Worm (Caenorhabditis elegans) whole organism, young adult: Measurements from ENCODE around the gene R12B2.2.

ENCODE experiments used
- B0035.1 ChIP-seq: sonication (generic microtip); optimal IDR thresholded peaks from 2 replicates; lab custom pipeline; 2016; ENCODE audit warnings: missing genetic modification characterization, mild to moderate bottlenecking, missing compliant biosample characterization, missing genotype, missing genetic modification reagents
- B0261.1 ChIP-seq: sonication (generic microtip); optimal IDR thresholded peaks from 2 replicates; lab custom pipeline; 2016; ENCODE audit warnings: mild to moderate bottlenecking, missing genetic modification characterization, moderate library complexity, missing compliant biosample characterization
- C17E4.6 ChIP-seq: fragments of 200-800 bp; sonication (Bioruptor generic); IDR thresholded peaks from 2 replicates; pipeline ENCODE4 v1.3.6; 2022; ENCODE audit warnings: missing genetic modification reagents, missing genetic modification characterization, missing compliant biosample characterization
- F39B2.1 ChIP-seq: fragments of 200-800 bp; sonication (Bioruptor generic); IDR thresholded peaks from 2 replicates; pipeline ENCODE4 v1.3.6; 2022; ENCODE audit warnings: missing genetic modification reagents, missing genetic modification characterization, missing compliant biosample characterization
- F57C9.4 ChIP-seq: sonication (generic microtip); optimal IDR thresholded peaks from 2 replicates; lab custom pipeline; 2017; ENCODE audit warnings: mild to moderate bottlenecking, missing genetic modification characterization, missing compliant biosample characterization
- Y53F4B.3 ChIP-seq: fragments of 200-800 bp; sonication (Bioruptor generic); IDR thresholded peaks from 2 replicates; pipeline ENCODE4 v1.3.6; 2022; ENCODE audit warnings: missing genetic modification reagents, missing genetic modification characterization, missing compliant biosample characterization
- attf-5 ChIP-seq: fragments of 200-800 bp; sonication (Bioruptor generic); optimal IDR thresholded peaks from 2 replicates; lab custom pipeline; 2018; ENCODE audit warnings: mild to moderate bottlenecking, missing genetic modification characterization, missing compliant biosample characterization
- bed-2 ChIP-seq: fragments of 200-800 bp; sonication (Bioruptor generic); IDR thresholded peaks from 2 replicates; pipeline ENCODE4 v1.3.6; 2022; ENCODE audit warnings: missing genetic modification reagents, missing genetic modification characterization, missing compliant biosample characterization
- ccch-3 ChIP-seq: fragments of 200-800 bp; sonication (Bioruptor generic); optimal IDR thresholded peaks from 2 replicates; lab custom pipeline; 2018; ENCODE audit warnings: mild to moderate bottlenecking, missing genetic modification characterization, missing compliant biosample characterization
- cebp-1 ChIP-seq, 2 experiments: fragments of 200-800 bp in 1 of 2; sonication (Bioruptor generic) in 1 of 2; sonication (generic microtip) in 1 of 2; IDR thresholded peaks in 1 of 2; optimal IDR thresholded peaks in 1 of 2; 2 replicates each; pipeline versions ENCODE4 v1.3.6 to Lab custom; 2017 to 2022; ENCODE audit warnings: missing compliant biosample characterization in 2 of 2, missing genetic modification characterization in 2 of 2, mild to moderate bottlenecking in 1 of 2, missing genetic modification reagents in 1 of 2, moderate library complexity in 1 of 2
- die-1 ChIP-seq: sonication (generic microtip); optimal IDR thresholded peaks from 2 replicates; lab custom pipeline; 2016; ENCODE audit warnings: missing genotype, mild to moderate bottlenecking, missing genetic modification characterization, missing compliant biosample characterization
- dpl-1 ChIP-seq: fragments of 150-350 bp; optimal IDR thresholded peaks from 2 replicates; lab custom pipeline; 2014; ENCODE audit warnings: missing biosample characterization, missing genetic modification reagents, missing genetic modification characterization
- efl-1 ChIP-seq: fragments of 150-350 bp; optimal IDR thresholded peaks from 2 replicates; lab custom pipeline; 2014; ENCODE audit warnings: missing biosample characterization, missing genetic modification reagents, missing genetic modification characterization
- hmg-1.2 ChIP-seq: fragments of 200-800 bp; sonication (Bioruptor generic); IDR thresholded peaks from 2 replicates; pipeline ENCODE4 v1.3.6; 2022; ENCODE audit warnings: missing genetic modification reagents, missing genetic modification characterization, missing compliant biosample characterization
- hmg-20 ChIP-seq: fragments of 200-800 bp; sonication (Bioruptor generic); IDR thresholded peaks from 2 replicates; pipeline ENCODE4 v1.3.6; 2022; ENCODE audit warnings: missing genetic modification reagents, missing genetic modification characterization, missing compliant biosample characterization
- hrde-1 ChIP-seq: sonication (generic microtip); optimal IDR thresholded peaks from 2 replicates; lab custom pipeline; 2016; ENCODE audit warnings: missing genetic modification characterization, mild to moderate bottlenecking, missing compliant biosample characterization, moderate library complexity, missing genotype, missing genetic modification reagents, borderline replicate concordance
- lin-40 ChIP-seq: sonication (generic microtip); optimal IDR thresholded peaks from 2 replicates; lab custom pipeline; 2016; ENCODE audit warnings: missing genetic modification characterization, mild to moderate bottlenecking, missing compliant biosample characterization, missing genotype, missing genetic modification reagents
- lsl-1 ChIP-seq: fragments of 200-800 bp; sonication (Bioruptor generic); optimal IDR thresholded peaks from 2 replicates; lab custom pipeline; 2018; ENCODE audit warnings: mild to moderate bottlenecking, missing genetic modification characterization, moderate library complexity, missing compliant biosample characterization
- madf-10 ChIP-seq: sonication (generic microtip); optimal IDR thresholded peaks from 2 replicates; lab custom pipeline; 2016; ENCODE audit warnings: mild to moderate bottlenecking, missing genetic modification characterization, missing compliant biosample characterization
- madf-3 ChIP-seq: fragments of 200-800 bp; sonication (Bioruptor generic); IDR thresholded peaks from 2 replicates; pipeline ENCODE4 v1.3.6; 2022; ENCODE audit warnings: missing genetic modification reagents, missing genetic modification characterization, missing compliant biosample characterization
- madf-8 ChIP-seq: fragments of 200-800 bp; sonication (Bioruptor generic); conservative IDR thresholded peaks from 2 replicates; pipeline ENCODE4 v1.3.6; 2022; ENCODE audit warnings: missing genetic modification reagents, missing genetic modification characterization, missing compliant biosample characterization
- mel-28 ChIP-seq: sonication (generic microtip); optimal IDR thresholded peaks from 2 replicates; lab custom pipeline; 2016; ENCODE audit warnings: borderline replicate concordance, mild to moderate bottlenecking, missing genetic modification characterization, missing compliant biosample characterization
- mxl-1 ChIP-seq: sonication (generic microtip); optimal IDR thresholded peaks from 2 replicates; lab custom pipeline; 2016; ENCODE audit warnings: missing genetic modification characterization, missing compliant biosample characterization
- nfya-2 ChIP-seq: fragments of 200-800 bp; sonication (Bioruptor generic); IDR thresholded peaks from 2 replicates; pipeline ENCODE4 v1.3.6; 2022; ENCODE audit warnings: missing genetic modification reagents, missing genetic modification characterization, missing compliant biosample characterization
- nhr-120 ChIP-seq: fragments of 200-800 bp; sonication (Bioruptor generic); IDR thresholded peaks from 2 replicates; pipeline ENCODE4 v1.3.6; 2022; ENCODE audit warnings: missing genetic modification characterization, missing compliant biosample characterization
- nhr-27 ChIP-seq: fragments of 200-800 bp; sonication (Bioruptor generic); optimal IDR thresholded peaks from 2 replicates; lab custom pipeline; 2018; ENCODE audit warnings: mild to moderate bottlenecking, missing genetic modification characterization, moderate library complexity, missing compliant biosample characterization
- nhr-80 ChIP-seq: sonication (generic microtip); optimal IDR thresholded peaks from 2 replicates; lab custom pipeline; 2016; ENCODE audit warnings: missing genetic modification characterization, missing compliant biosample characterization
- pbrm-1 ChIP-seq: fragments of 200-800 bp; sonication (Bioruptor generic); IDR thresholded peaks from 2 replicates; pipeline ENCODE4 v1.3.6; 2022; ENCODE audit warnings: missing genetic modification reagents, missing genetic modification characterization, missing compliant biosample characterization
- pha-4 ChIP-seq: fragments of 150-350 bp; sonication (generic microtip); optimal IDR thresholded peaks from 2 replicates; lab custom pipeline; 2014; ENCODE audit warnings: missing biosample characterization, missing genetic modification reagents, missing genetic modification characterization
- repo-1 ChIP-seq: sonication (generic microtip); optimal IDR thresholded peaks from 2 replicates; lab custom pipeline; 2017; ENCODE audit warnings: mild to moderate bottlenecking, missing genetic modification characterization, missing compliant biosample characterization
- sdz-38 ChIP-seq: sonication (generic microtip); optimal IDR thresholded peaks from 2 replicates; lab custom pipeline; 2016; ENCODE audit warnings: missing genotype, missing genetic modification characterization, missing compliant biosample characterization
- snpc-1.3 ChIP-seq: sonication (generic microtip); optimal IDR thresholded peaks from 2 replicates; lab custom pipeline; 2017; ENCODE audit warnings: missing genetic modification characterization, mild to moderate bottlenecking, missing compliant biosample characterization, antibody characterized with exemption, moderate library complexity, missing genotype, missing genetic modification reagents; ENCODE audit not compliant: insufficient read depth
- snpc-3.4 ChIP-seq: sonication (generic microtip); optimal IDR thresholded peaks from 2 replicates; lab custom pipeline; 2017; ENCODE audit warnings: missing genetic modification characterization, mild to moderate bottlenecking, missing compliant biosample characterization, antibody characterized with exemption, moderate library complexity, missing genotype, missing genetic modification reagents
- snpc-4 ChIP-seq, 5 experiments: fragments of 150-350 bp in 1 of 5; sonication (generic microtip) in 4 of 5; optimal IDR thresholded peaks; 2 replicates each; lab custom pipeline; 2014 to 2018; ENCODE audit warnings: missing genetic modification characterization in 5 of 5, missing biosample characterization in 3 of 5, antibody characterized with exemption in 2 of 5, mild to moderate bottlenecking in 2 of 5, missing compliant biosample characterization in 2 of 5, missing genotype in 2 of 5, moderate library complexity in 2 of 5, missing genetic modification reagents in 1 of 5
- sptf-2 ChIP-seq: fragments of 200-800 bp; sonication (Bioruptor generic); optimal IDR thresholded peaks from 2 replicates; lab custom pipeline; 2018; ENCODE audit warnings: mild to moderate bottlenecking, missing genetic modification characterization, missing compliant biosample characterization
- unc-130 ChIP-seq: sonication (generic microtip); optimal IDR thresholded peaks from 2 replicates; lab custom pipeline; 2016; ENCODE audit warnings: missing genetic modification reagents, missing genetic modification characterization, missing compliant biosample characterization
- ztf-18 ChIP-seq: sonication (generic microtip); optimal IDR thresholded peaks from 2 replicates; lab custom pipeline; 2016; ENCODE audit warnings: missing genotype, mild to moderate bottlenecking, missing genetic modification characterization, missing compliant biosample characterization
- ztf-28 ChIP-seq: fragments of 200-800 bp; sonication (Bioruptor generic); IDR thresholded peaks from 2 replicates; pipeline ENCODE4 v1.3.6; 2022; ENCODE audit warnings: missing genetic modification reagents, missing genetic modification characterization, missing compliant biosample characterization
- ztf-3 ChIP-seq: fragments of 200-800 bp; sonication (Bioruptor generic); optimal IDR thresholded peaks from 2 replicates; lab custom pipeline; 2018; ENCODE audit warnings: mild to moderate bottlenecking, missing genetic modification characterization, missing compliant biosample characterization

The R12B2.2 gene

ce11 chrIII:5802971-5803370 is 3.8 kb upstream of the R12B2.2 start, which contains the start of the genes polq-1 and him-10 (continued):
- no peak for TF ChIP-seq B0035.1 (tag; lab: Kevin White, UChicago)
- no peak for TF ChIP-seq nhr-27 (tag; lab: Kevin White, UChicago)
- TF ChIP-seq dpl-1 (GFP tag; lab: Kevin White, UChicago) = peak; percentile 59
- TF ChIP-seq bed-2 = no peak
- TF ChIP-seq hrde-1 (tag; lab: Kevin White, UChicago) = no peak
- no peak for TF ChIP-seq die-1 (tag; lab: Kevin White, UChicago)
- TF ChIP-seq madf-8 = peak; percentile 36; the same call in 1 of the 2 replicates
- no peak for TF ChIP-seq snpc-4 (GFP tag; optimal IDR thresholded peaks at IDR 0.05; lab: Kevin White, UChicago)
- no peak for TF ChIP-seq snpc-4 (tag; optimal IDR thresholded peaks at IDR 0.05; lab: Kevin White, UChicago)
- TF ChIP-seq madf-10 (tag; lab: Kevin White, UChicago) = no peak
- TF ChIP-seq mxl-1 = no peak
- no peak for TF ChIP-seq F57C9.4 (tag; lab: Kevin White, UChicago)
- peak; percentile 81 for TF ChIP-seq efl-1 (GFP tag; lab: Kevin White, UChicago)
- TF ChIP-seq hmg-20 (GFP tag; lab: Robert Waterston, UW) = no peak
- peak; percentile 11 for TF ChIP-seq attf-5
- no peak for TF ChIP-seq pbrm-1 (GFP tag; lab: Robert Waterston, UW)
- TF ChIP-seq lsl-1 (GFP tag; lab: Kevin White, UChicago) = peak; percentile 50
- no peak for TF ChIP-seq Y53F4B.3 (GFP tag; lab: Robert Waterston, UW)
- no peak for TF ChIP-seq ztf-18 (tag; lab: Kevin White, UChicago)
- TF ChIP-seq, all 124 proteins: peak for 9

ce11 chrIII:5805273-5805672 is 1.5 kb upstream of the R12B2.2 start, which contains the start of gene R12B2.3:
TSS of gene R12B2.3 (plus strand) at chrIII:5805573.
- TF ChIP-seq pha-4 (tag; lab: Kevin White, UChicago) = no peak
- no peak for TF ChIP-seq snpc-1.3
- no peak for TF ChIP-seq mel-28
- no peak for TF ChIP-seq mxl-1
- TF ChIP-seq madf-3 = no peak
- TF ChIP-seq ztf-28 (GFP tag; lab: Robert Waterston, UW) = no peak
- TF ChIP-seq ztf-3 (GFP tag; lab: Kevin White, UChicago) = no peak
- TF ChIP-seq nfya-2 (GFP tag; lab: Robert Waterston, UW) = no peak
- no peak for TF ChIP-seq die-1 (tag; lab: Kevin White, UChicago)
- no peak for TF ChIP-seq B0261.1
- TF ChIP-seq bed-2 = no peak
- TF ChIP-seq snpc-3.4 (tag; lab: Kevin White, UChicago) = no peak
- TF ChIP-seq nhr-120 (GFP tag; lab: Robert Waterston, UW) = no peak
- TF ChIP-seq C17E4.6 (GFP tag; lab: Robert Waterston, UW) = no peak
- TF ChIP-seq sdz-38 = no peak
- TF ChIP-seq F39B2.1 = no peak
- TF ChIP-seq unc-130 (GFP tag; lab: Kevin White, UChicago) = no peak
- TF ChIP-seq repo-1 = no peak
- TF ChIP-seq ccch-3 = no peak
- no peak for TF ChIP-seq sptf-2 (GFP tag; lab: Kevin White, UChicago)

DNA sequence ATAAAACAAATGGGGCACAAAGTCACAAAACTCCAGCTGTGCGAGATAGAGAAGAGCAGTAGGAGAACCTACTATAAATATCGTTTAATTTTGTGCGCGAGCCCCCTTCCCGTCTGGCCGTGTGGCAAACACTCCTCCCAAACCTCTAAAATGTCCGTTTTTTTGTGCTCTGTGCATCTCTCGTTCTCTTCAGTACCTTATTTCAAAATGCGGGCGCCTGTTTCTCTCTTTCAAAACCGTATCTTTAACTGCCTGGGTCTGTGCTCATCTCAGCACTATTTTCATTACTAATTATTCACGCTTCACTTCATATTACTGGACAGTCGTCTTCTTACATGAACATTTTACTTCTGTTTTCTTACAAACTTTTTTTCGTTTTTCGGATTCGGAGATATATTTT is 3.2 kb downstream of the R12B2.2 start:
- TF ChIP-seq attf-5 (peak; percentile 29), lin-40 (no peak), cebp-1 (GFP tag; IDR thresholded peaks at IDR 0.05; lab: Robert Waterston, UW) (no peak), cebp-1 (tag; optimal IDR thresholded peaks at IDR 0.05; lab: Kevin White, UChicago) (peak; percentile 64), nhr-80 (tag; lab: Kevin White, UChicago) (peak; percentile 53), hmg-1.2 (GFP tag; lab: Robert Waterston, UW) (peak; percentile 32; the same call in 1 of the 2 replicates)
- TF ChIP-seq, all 124 proteins: peak for 4
